Fruit fly (Drosophila melanogaster) whole organism, embryonic: ENCODE results near the gene Hexo2.
A peak's percentile ranks its signal among the peaks of the same experiment; 100 is the strongest.

ENCODE experiments used
- Ada2b ChIP-seq: fragments of 200-800 bp; sonication (Bioruptor generic); IDR thresholded peaks from 2 replicates; pipeline ENCODE4 v1.3.6; 2022; ENCODE audit warnings: missing biosample characterization, missing genetic modification characterization
- Atf3 ChIP-seq: fragments of 200-800 bp; sonication (Bioruptor generic); optimal IDR thresholded peaks from 3 replicates; lab custom pipeline; 2016; ENCODE audit warnings: missing biosample characterization, missing genetic modification characterization
- B-H2 ChIP-seq: fragments of 200-800 bp; sonication (Bioruptor generic); optimal IDR thresholded peaks from 2 replicates; lab custom pipeline; 2018; ENCODE audit warnings: missing biosample characterization, mild to moderate bottlenecking, missing genetic modification characterization
- CG1024 ChIP-seq: fragments of 200-800 bp; sonication (Bioruptor generic); IDR thresholded peaks from 2 replicates; pipeline ENCODE4 v1.3.6; 2022; ENCODE audit warnings: missing biosample characterization, missing genetic modification characterization
- CG11247 ChIP-seq: fragments of 200-800 bp; sonication (Bioruptor generic); IDR thresholded peaks from 2 replicates; pipeline ENCODE4 v1.3.6; 2022; ENCODE audit warnings: missing biosample characterization, missing genetic modification characterization
- CG1233 ChIP-seq: fragments of 200-800 bp; sonication (Bioruptor generic); optimal IDR thresholded peaks from 4 replicates; lab custom pipeline; 2018; ENCODE audit warnings: missing biosample characterization, mild to moderate bottlenecking, missing genetic modification characterization
- CG17829 ChIP-seq: fragments of 200-800 bp; optimal IDR thresholded peaks from 2 replicates; lab custom pipeline; 2019; ENCODE audit warnings: missing biosample characterization, mild to moderate bottlenecking, missing genetic modification characterization, moderate library complexity
- CG1832 ChIP-seq: fragments of 200-800 bp; sonication (Bioruptor generic); optimal IDR thresholded peaks from 2 replicates; lab custom pipeline; 2017; ENCODE audit warnings: missing biosample characterization, mild to moderate bottlenecking, missing genetic modification characterization, inconsistent platforms
- CG18476 ChIP-seq: fragments of 200-800 bp; sonication (Bioruptor generic); optimal IDR thresholded peaks from 2 replicates; lab custom pipeline; 2016; ENCODE audit warnings: missing biosample characterization, mild to moderate bottlenecking, missing genetic modification characterization
- CG18599 ChIP-seq: fragments of 200-800 bp; sonication (Bioruptor generic); optimal IDR thresholded peaks from 3 replicates; lab custom pipeline; 2017; ENCODE audit warnings: missing biosample characterization, missing genetic modification characterization, mild to moderate bottlenecking, moderate library complexity, missing genetic modification reagents
- CG30020 ChIP-seq: fragments of 200-800 bp; optimal IDR thresholded peaks from 2 replicates; lab custom pipeline; 2019; ENCODE audit warnings: missing biosample characterization, mild to moderate bottlenecking, missing genetic modification characterization, moderate library complexity
- CG31365 ChIP-seq: fragments of 200-800 bp; sonication (Bioruptor generic); optimal IDR thresholded peaks from 2 replicates; lab custom pipeline; 2018; ENCODE audit warnings: missing biosample characterization, mild to moderate bottlenecking, missing genetic modification characterization
- CG3847 ChIP-seq: fragments of 200-800 bp; sonication (Bioruptor generic); IDR thresholded peaks from 2 replicates; pipeline ENCODE4 v1.3.6; 2022; ENCODE audit warnings: missing biosample characterization, missing genetic modification characterization
- CG4404 ChIP-seq: fragments of 200-800 bp; sonication (Bioruptor generic); IDR thresholded peaks from 2 replicates; pipeline ENCODE4 v1.3.6; 2022; ENCODE audit warnings: missing biosample characterization, missing genetic modification characterization
- CG6791 ChIP-seq: fragments of 200-800 bp; sonication (Bioruptor generic); IDR thresholded peaks from 3 replicates; pipeline ENCODE4 v1.3.6; 2022; ENCODE audit warnings: missing biosample characterization, missing genetic modification characterization; ENCODE audit not compliant: partially characterized antibody
- CG6813 ChIP-seq: fragments of 200-800 bp; sonication (Bioruptor generic); optimal IDR thresholded peaks from 2 replicates; lab custom pipeline; 2017; ENCODE audit warnings: missing biosample characterization, missing genetic modification characterization, mild to moderate bottlenecking, moderate library complexity, missing genetic modification reagents
- CG7987 ChIP-seq: fragments of 200-800 bp; sonication (Bioruptor generic); optimal IDR thresholded peaks from 2 replicates; lab custom pipeline; 2018; ENCODE audit warnings: missing biosample characterization, mild to moderate bottlenecking, missing genetic modification characterization, moderate library complexity
- CG9932 ChIP-seq: fragments of 200-800 bp; sonication (Bioruptor generic); IDR thresholded peaks from 2 replicates; pipeline ENCODE4 v1.3.6; 2022; ENCODE audit warnings: missing biosample characterization, missing genetic modification characterization
- CHES-1-like ChIP-seq: fragments of 200-800 bp; sonication (Bioruptor generic); optimal IDR thresholded peaks from 2 replicates; lab custom pipeline; 2016; ENCODE audit warnings: missing biosample characterization, missing genetic modification characterization
- CTCF ChIP-seq: fragments of 200-800 bp; sonication (Bioruptor generic); optimal IDR thresholded peaks from 2 replicates; lab custom pipeline; 2017; ENCODE audit warnings: missing biosample characterization, mild to moderate bottlenecking, missing genetic modification characterization, moderate library complexity
- Chrac-16 ChIP-seq: fragments of 200-800 bp; sonication (Bioruptor generic); optimal IDR thresholded peaks from 3 replicates; lab custom pipeline; 2016; ENCODE audit warnings: missing biosample characterization, missing genetic modification characterization
- Doc2 ChIP-seq: fragments of 200-800 bp; sonication (Bioruptor generic); IDR thresholded peaks from 2 replicates; pipeline ENCODE4 v1.3.6; 2022; ENCODE audit warnings: missing biosample characterization, missing genetic modification characterization
- MESR4 ChIP-seq: fragments of 200-800 bp; sonication (Bioruptor generic); optimal IDR thresholded peaks from 2 replicates; lab custom pipeline; 2018; ENCODE audit warnings: missing biosample characterization, mild to moderate bottlenecking, missing genetic modification characterization, moderate library complexity
- Mad ChIP-seq: fragments of 200-800 bp; sonication (Bioruptor generic); optimal IDR thresholded peaks from 2 replicates; lab custom pipeline; 2016; ENCODE audit warnings: missing biosample characterization, missing genetic modification characterization
- Med ChIP-seq: fragments of 200-800 bp; sonication (Bioruptor generic); peaks from one replicate; lab custom pipeline; 2016; ENCODE audit warnings: missing biosample characterization, missing genetic modification characterization, mild to moderate bottlenecking, inconsistent platforms, moderate library complexity
- Opbp ChIP-seq: fragments of 200-800 bp; sonication (Bioruptor generic); IDR thresholded peaks from 3 replicates; pipeline ENCODE4 v1.3.6; 2022; ENCODE audit warnings: missing biosample characterization, missing genetic modification characterization; ENCODE audit not compliant: partially characterized antibody
- Sox102F ChIP-seq: fragments of 200-800 bp; sonication (Bioruptor generic); optimal IDR thresholded peaks from 2 replicates; lab custom pipeline; 2018; ENCODE audit warnings: missing biosample characterization, mild to moderate bottlenecking, missing genetic modification characterization, moderate library complexity
- Ssrp ChIP-seq: fragments of 200-800 bp; sonication (Bioruptor generic); optimal IDR thresholded peaks from 2 replicates; lab custom pipeline; 2018; ENCODE audit warnings: missing biosample characterization, mild to moderate bottlenecking, missing genetic modification characterization, moderate library complexity
- Stat92E ChIP-seq, 3 experiments: fragments of >200 bp in 2 of 3; fragments of 200-800 bp in 1 of 3; sonication (Bioruptor generic) in 1 of 3; optimal IDR thresholded peaks; 2 replicates each; lab custom pipeline; 2017 to 2019; ENCODE audit warnings: missing biosample characterization in 3 of 3, missing genetic modification characterization in 3 of 3, mild to moderate bottlenecking in 1 of 3, moderate library complexity in 1 of 3
- Usf ChIP-seq: fragments of 200-800 bp; sonication (Bioruptor generic); optimal IDR thresholded peaks from 2 replicates; lab custom pipeline; 2017; ENCODE audit warnings: missing genotype, missing biosample characterization, missing genetic modification characterization
- abd-A ChIP-seq: fragments of 200-800 bp; sonication (Bioruptor generic); optimal IDR thresholded peaks from 3 replicates; lab custom pipeline; 2019; ENCODE audit warnings: missing biosample characterization, mild to moderate bottlenecking, missing genetic modification characterization, moderate library complexity
- ase ChIP-seq: fragments of 200-800 bp; sonication (Bioruptor generic); IDR thresholded peaks from 3 replicates; pipeline ENCODE4 v1.3.6; 2022; ENCODE audit warnings: missing biosample characterization, missing genetic modification characterization
- cad ChIP-seq: fragments of >200 bp; optimal IDR thresholded peaks from 2 replicates; lab custom pipeline; 2017; ENCODE audit warnings: missing biosample characterization, missing genetic modification characterization
- corto ChIP-seq: fragments of 200-800 bp; sonication (Bioruptor generic); optimal IDR thresholded peaks from 2 replicates; lab custom pipeline; 2016; ENCODE audit warnings: missing biosample characterization, mild to moderate bottlenecking, missing genetic modification characterization, moderate library complexity
- dati ChIP-seq: fragments of 200-800 bp; sonication (Bioruptor generic); IDR thresholded peaks from 2 replicates; pipeline ENCODE4 v1.3.6; 2022; ENCODE audit warnings: missing biosample characterization, missing genetic modification characterization
- disco-r ChIP-seq: fragments of 200-800 bp; sonication (Bioruptor generic); optimal IDR thresholded peaks from 2 replicates; lab custom pipeline; 2016; ENCODE audit warnings: missing biosample characterization, missing genetic modification characterization
- esg ChIP-seq: fragments of 200-800 bp; sonication (Bioruptor generic); conservative IDR thresholded peaks from 2 replicates; pipeline ENCODE4 v1.3.6; 2022; ENCODE audit warnings: missing biosample characterization, missing genetic modification characterization
- eyg ChIP-seq: fragments of 200-800 bp; sonication (Bioruptor generic); optimal IDR thresholded peaks from 3 replicates; lab custom pipeline; 2016; ENCODE audit warnings: missing biosample characterization, missing genetic modification characterization
- fd102C ChIP-seq: fragments of 200-800 bp; sonication (Bioruptor generic); optimal IDR thresholded peaks from 2 replicates; lab custom pipeline; 2018; ENCODE audit warnings: missing biosample characterization, mild to moderate bottlenecking, missing genetic modification characterization, moderate library complexity
- fd96Cb ChIP-seq: fragments of 200-800 bp; sonication (Bioruptor generic); optimal IDR thresholded peaks from 2 replicates; lab custom pipeline; 2018; ENCODE audit warnings: missing biosample characterization, mild to moderate bottlenecking, missing genetic modification characterization, moderate library complexity
- hth ChIP-seq: fragments of >200 bp; optimal IDR thresholded peaks from 2 replicates; lab custom pipeline; 2017; ENCODE audit warnings: inconsistent platforms
- ind ChIP-seq: fragments of 200-800 bp; sonication (Bioruptor generic); optimal IDR thresholded peaks from 3 replicates; lab custom pipeline; 2016; ENCODE audit warnings: missing biosample characterization, missing genetic modification characterization
- klu ChIP-seq: fragments of 200-800 bp; sonication (Bioruptor generic); IDR thresholded peaks from 2 replicates; pipeline ENCODE4 v1.3.6; 2022; ENCODE audit warnings: missing biosample characterization, missing genetic modification characterization
- lbe ChIP-seq: fragments of 200-800 bp; sonication (Bioruptor generic); optimal IDR thresholded peaks from 2 replicates; lab custom pipeline; 2016; ENCODE audit warnings: missing biosample characterization, mild to moderate bottlenecking, missing genetic modification characterization
- pum ChIP-seq: fragments of 200-800 bp; sonication (Bioruptor generic); optimal IDR thresholded peaks from 2 replicates; lab custom pipeline; 2016; ENCODE audit warnings: missing biosample characterization, missing genetic modification characterization
- row ChIP-seq: fragments of 200-800 bp; sonication (Bioruptor generic); IDR thresholded peaks from 3 replicates; pipeline ENCODE4 v1.3.6; 2022; ENCODE audit warnings: missing biosample characterization, missing genetic modification characterization
- slou ChIP-seq: fragments of 200-800 bp; sonication (Bioruptor generic); optimal IDR thresholded peaks from 3 replicates; lab custom pipeline; 2016; ENCODE audit warnings: missing biosample characterization, missing genetic modification characterization
- sqz ChIP-seq: fragments of 200-800 bp; sonication (Bioruptor generic); optimal IDR thresholded peaks from 3 replicates; lab custom pipeline; 2018; ENCODE audit warnings: missing biosample characterization, mild to moderate bottlenecking, missing genetic modification characterization
- tna ChIP-seq: fragments of 200-800 bp; sonication (Bioruptor generic); IDR thresholded peaks from 2 replicates; pipeline ENCODE4 v1.3.6; 2022; ENCODE audit warnings: missing biosample characterization, missing genetic modification characterization; ENCODE audit not compliant: partially characterized antibody
- ttk ChIP-seq: fragments of 200-800 bp; sonication (Bioruptor generic); IDR thresholded peaks from 2 replicates; pipeline ENCODE4 v2.1.2; 2022; ENCODE audit warnings: missing biosample characterization, missing genetic modification characterization
- tx ChIP-seq: fragments of 200-800 bp; sonication (Bioruptor generic); optimal IDR thresholded peaks from 2 replicates; lab custom pipeline; 2016; ENCODE audit warnings: missing biosample characterization, missing genetic modification characterization
- vfl ChIP-seq: fragments of 200-800 bp; sonication (Bioruptor generic); optimal IDR thresholded peaks from 2 replicates; lab custom pipeline; 2016; ENCODE audit warnings: missing biosample characterization, missing genetic modification characterization

Hexo2 gene

dm6 chrX:8690003-8690402, 19.4 kb upstream of the Hexo2 start, which contains the start of the genes Ppt1 and Ogg1 (continued):
- TF ChIP-seq B-H2 (GFP tag; lab: Kevin White, UChicago) (peak; percentile 68), CG17829 (tag; lab: Kevin White, UChicago) (peak; percentile 45), abd-A (tag; lab: Kevin White, UChicago) (no peak), CG4404 (GFP tag; lab: Robert Waterston, UW) (no peak), cad (GFP tag; lab: Kevin White, UChicago) (no peak), corto (GFP tag; lab: Kevin White, UChicago) (no peak), CG9932 (GFP tag; lab: Robert Waterston, UW) (peak; percentile 65), Sox102F (GFP tag; lab: Kevin White, UChicago) (peak; percentile 39), CHES-1-like (GFP tag; lab: Kevin White, UChicago) (peak; percentile 64), esg (GFP tag; lab: Robert Waterston, UW) (0 out of 2 replicates have a peak, but pooled peaks have one; percentile 14), vfl (GFP tag; lab: Kevin White, UChicago) (peak; percentile 34), ttk (no peak), eyg (GFP tag; lab: Kevin White, UChicago) (peak; percentile 16), pum (GFP tag; lab: Kevin White, UChicago) (peak; percentile 60), slou (GFP tag; lab: Kevin White, UChicago) (no peak), CG18476 (GFP tag; lab: Kevin White, UChicago) (no peak), MESR4 (GFP tag; lab: Kevin White, UChicago) (peak; percentile 30), row (GFP tag; lab: Robert Waterston, UW) (peak; percentile 89), CG1233 (GFP tag; lab: Kevin White, UChicago) (peak; percentile 24), CG31365 (no peak), Ada2b (peak; percentile 46; the same call in 1 of the 2 replicates), disco-r (no peak), tna (GFP tag; lab: Robert Waterston, UW) (no peak), CG1024 (GFP tag; lab: Robert Waterston, UW) (no peak), CG6813 (GFP tag; lab: Kevin White, UChicago) (no peak), CG11247 (GFP tag; lab: Robert Waterston, UW) (peak; percentile 37; the same call in 1 of the 2 replicates), CG30020 (tag; lab: Kevin White, UChicago) (peak; percentile 50), Ssrp (tag; lab: Kevin White, UChicago) (no peak), CG18599 (GFP tag; lab: Kevin White, UChicago) (peak; percentile 49), ind (peak; percentile 65), Stat92E (GFP tag; optimal IDR thresholded peaks at IDR 0.05; lab: Kevin White, UChicago) (no peak), CG3847 (GFP tag; lab: Robert Waterston, UW) (0 out of 2 replicates have a peak, but pooled peaks have one; percentile 41), sqz (GFP tag; lab: Kevin White, UChicago) (peak; percentile 8), fd96Cb (tag; lab: Kevin White, UChicago) (no peak), fd102C (GFP tag; lab: Kevin White, UChicago) (no peak), Mad (GFP tag; lab: Kevin White, UChicago) (peak; percentile 24), Opbp (no peak), dati (GFP tag; lab: Robert Waterston, UW) (no peak), CG7987 (GFP tag; lab: Kevin White, UChicago) (no peak), CTCF (GFP tag; lab: Kevin White, UChicago) (peak; percentile 15), hth (no peak), Doc2 (GFP tag; lab: Robert Waterston, UW) (no peak), CG1832 (GFP tag; lab: Kevin White, UChicago) (no peak), CG6791 (GFP tag; lab: Robert Waterston, UW) (peak; percentile 38; the same call in 1 of the 3 replicates), tx (GFP tag; lab: Kevin White, UChicago) (peak; percentile 61), Usf (GFP tag; lab: Kevin White, UChicago) (no peak), lbe (GFP tag; lab: Kevin White, UChicago) (peak; percentile 34), Atf3 (GFP tag; lab: Kevin White, UChicago) (no peak), ase (GFP tag; lab: Robert Waterston, UW) (no peak; the same call in 2 of the 3 replicates), Med (GFP tag; lab: Kevin White, UChicago) (peak; percentile 95), klu (0 out of 2 replicates have a peak, but pooled peaks have one; percentile 9), Chrac-16 (GFP tag; lab: Kevin White, UChicago) (peak; percentile 61)
